Worm (Caenorhabditis elegans): Measurements from ENCODE around the gene dnj-25.

ce11 chrV:20682309-20682708 is 61.8 kb downstream of the dnj-25 start:
- TF ChIP-seq flt-1 (GFP tag; IDR thresholded peaks at IDR 0.05) (no peak), tbx-37 (GFP tag; conservative IDR thresholded peaks at IDR 0.05) (no peak), tbx-11 (GFP tag; IDR thresholded peaks at IDR 0.05) (no peak), ama-1 (optimal IDR thresholded peaks at IDR 0.05) (no peak), tra-4 (tag; optimal IDR thresholded peaks at IDR 0.05) (no peak)

Data from whole organism, early embryonic.